Fruit fly (Drosophila melanogaster): Measurements from ENCODE around the gene Ttc1.

Ttc1 gene

dm6 chr3R:16477033-16477432 lies 34.2 kb upstream of the Ttc1 start, which contains the start of gene Gyc89Db:
Gene Gyc89Db, plus strand, starts transcription at chr3R:16477110.
- TF ChIP-seq kay (GFP tag; ENCODE audit: borderline replicate concordance) (no peak), CG1620 (GFP tag; optimal IDR thresholded peaks at IDR 0.05) (no peak), tj (GFP tag; optimal IDR thresholded peaks at IDR 0.05) (no peak), Crg-1 (GFP tag; optimal IDR thresholded peaks at IDR 0.05) (no peak)

- TF ChIP-seq Clk (GFP tag; optimal IDR thresholded peaks at IDR 0.05): no peak
- no peak for TF ChIP-seq ovo (GFP tag; optimal IDR thresholded peaks at IDR 0.05)
- TF ChIP-seq CG5204 (GFP tag; optimal IDR thresholded peaks at IDR 0.05): no peak
- TF ChIP-seq CG12768 (GFP tag; optimal IDR thresholded peaks at IDR 0.05): no peak
- no peak for TF ChIP-seq CG14711 (tag; optimal IDR thresholded peaks at IDR 0.05)
Measured at dm6 chr3R:16476472-16476871, 33.7 kb upstream of the Ttc1 start.

DNA sequence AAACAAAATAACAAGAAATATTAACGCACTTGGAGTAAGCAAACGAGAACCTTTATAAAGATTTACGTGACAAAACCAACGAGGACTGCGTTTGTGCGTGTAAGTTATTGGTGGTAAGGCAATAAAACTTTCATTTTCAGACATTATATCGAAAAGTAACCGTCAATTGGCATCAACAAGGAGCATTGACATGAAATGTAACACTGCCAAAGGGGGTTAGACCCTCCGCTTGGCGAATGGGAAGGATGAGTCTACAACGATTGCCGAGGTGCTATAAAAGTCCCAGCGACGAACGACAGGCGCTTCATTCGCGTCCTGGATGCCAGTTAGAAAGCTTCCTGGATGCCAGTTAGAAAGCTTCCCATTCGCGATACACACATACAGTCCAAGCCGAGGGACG lies 29.5 kb upstream of the Ttc1 start, which contains the start of gene Gyc89Da:
Gene Gyc89Da (plus strand): TSS at position 301 of the 400 bp plus-strand sequence.
- no peak for TF ChIP-seq Hr96 (GFP tag; optimal IDR thresholded peaks at IDR 0.05)
- no peak for TF ChIP-seq pad (GFP tag; optimal IDR thresholded peaks at IDR 0.05)
- TF ChIP-seq CG11617 (GFP tag; optimal IDR thresholded peaks at IDR 0.05): no peak
- no peak for TF ChIP-seq CG12768 (GFP tag; optimal IDR thresholded peaks at IDR 0.05)
- no peak for TF ChIP-seq CG7101 (tag; optimal IDR thresholded peaks at IDR 0.05)
- TF ChIP-seq Mnt (GFP tag; optimal IDR thresholded peaks at IDR 0.05): no peak
- no peak for TF ChIP-seq kay (GFP tag; ENCODE audit: borderline replicate concordance)
- TF ChIP-seq CG33017 (tag; optimal IDR thresholded peaks at IDR 0.05): no peak
- no peak for TF ChIP-seq CG1620 (GFP tag; optimal IDR thresholded peaks at IDR 0.05)
- TF ChIP-seq Clk (GFP tag; optimal IDR thresholded peaks at IDR 0.05): no peak
- TF ChIP-seq cnc (optimal IDR thresholded peaks at IDR 0.05): no peak
- no peak for TF ChIP-seq toe (GFP tag; optimal IDR thresholded peaks at IDR 0.05)
- TF ChIP-seq Crg-1 (GFP tag; optimal IDR thresholded peaks at IDR 0.05): no peak
- TF ChIP-seq CG7045 (GFP tag; optimal IDR thresholded peaks at IDR 0.05): no peak
- TF ChIP-seq CG14711 (tag; optimal IDR thresholded peaks at IDR 0.05): no peak
- TF ChIP-seq CG5204 (GFP tag; optimal IDR thresholded peaks at IDR 0.05): no peak
- TF ChIP-seq tj (GFP tag; optimal IDR thresholded peaks at IDR 0.05): no peak
- TF ChIP-seq ovo (GFP tag; optimal IDR thresholded peaks at IDR 0.05): no peak
- TF ChIP-seq cic (GFP tag; optimal IDR thresholded peaks at IDR 0.05): no peak
- TF ChIP-seq bab1 (GFP tag; optimal IDR thresholded peaks at IDR 0.05): no peak

DNA sequence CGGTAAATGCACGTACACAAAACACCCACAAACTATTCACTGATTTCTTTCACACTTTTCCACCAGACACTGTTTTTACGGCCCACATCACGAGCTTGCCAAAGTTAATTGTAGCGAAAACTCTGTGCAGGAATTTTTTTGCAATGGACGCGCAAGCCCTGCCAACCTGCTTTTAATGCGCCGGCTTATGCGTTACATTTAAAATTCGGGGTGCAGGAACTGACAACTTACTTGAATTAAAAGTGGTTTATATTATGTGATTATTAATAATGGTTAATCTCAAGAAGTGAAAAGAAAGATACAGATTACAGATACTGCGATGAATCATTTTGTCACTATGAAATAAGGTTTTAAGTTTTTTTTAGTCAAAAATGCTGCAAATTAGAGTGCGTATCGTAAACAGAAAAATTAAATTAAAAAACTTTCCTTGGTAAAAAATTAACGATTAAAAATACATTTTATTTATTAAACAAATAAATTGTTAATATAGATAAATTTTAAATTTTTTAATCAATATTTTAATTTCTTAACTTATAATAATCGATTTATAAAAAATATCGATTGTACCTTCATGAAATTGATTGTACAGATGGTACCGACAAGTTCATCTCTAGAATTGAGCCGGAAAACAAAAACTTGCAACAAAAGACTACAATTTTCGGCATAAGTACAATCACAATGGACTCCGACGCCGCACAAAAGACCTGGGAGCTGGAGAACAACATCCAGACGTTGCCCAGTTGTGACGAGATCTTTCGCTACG lies 26.9 kb upstream of the Ttc1 start, which contains the start of the genes CG42232 and CSN5:
Gene CG42232 (minus strand): TSS at position 163 of the 763 bp plus-strand sequence.
Gene CSN5 (plus strand): TSS at position 599 of the 763 bp plus-strand sequence.
- TF ChIP-seq CG33017 (tag; optimal IDR thresholded peaks at IDR 0.05) (no peak), bab1 (GFP tag; optimal IDR thresholded peaks at IDR 0.05) (peak; percentile 48), Hr96 (GFP tag; optimal IDR thresholded peaks at IDR 0.05) (peak; percentile 31), cnc (optimal IDR thresholded peaks at IDR 0.05) (no peak), CG7045 (GFP tag; optimal IDR thresholded peaks at IDR 0.05) (peak; percentile 31), CG11617 (GFP tag; optimal IDR thresholded peaks at IDR 0.05) (peak; percentile 63), toe (GFP tag; optimal IDR thresholded peaks at IDR 0.05) (peak; percentile 68), CG14711 (tag; optimal IDR thresholded peaks at IDR 0.05) (peak; percentile 49), pad (GFP tag; optimal IDR thresholded peaks at IDR 0.05) (peak; percentile 11), kay (GFP tag; ENCODE audit: borderline replicate concordance) (no peak), cic (GFP tag; optimal IDR thresholded peaks at IDR 0.05) (no peak), CG5204 (GFP tag; optimal IDR thresholded peaks at IDR 0.05) (peak; percentile 53), Clk (GFP tag; optimal IDR thresholded peaks at IDR 0.05) (no peak), CG12768 (GFP tag; optimal IDR thresholded peaks at IDR 0.05) (peak; percentile 35), tj (GFP tag; optimal IDR thresholded peaks at IDR 0.05) (peak; percentile 5), CG7101 (tag; optimal IDR thresholded peaks at IDR 0.05) (peak; percentile 34), Mnt (GFP tag; optimal IDR thresholded peaks at IDR 0.05) (no peak), CG1620 (GFP tag; optimal IDR thresholded peaks at IDR 0.05) (peak; percentile 40), Crg-1 (GFP tag; optimal IDR thresholded peaks at IDR 0.05) (no peak), ovo (GFP tag; optimal IDR thresholded peaks at IDR 0.05) (peak; percentile 23)

DNA sequence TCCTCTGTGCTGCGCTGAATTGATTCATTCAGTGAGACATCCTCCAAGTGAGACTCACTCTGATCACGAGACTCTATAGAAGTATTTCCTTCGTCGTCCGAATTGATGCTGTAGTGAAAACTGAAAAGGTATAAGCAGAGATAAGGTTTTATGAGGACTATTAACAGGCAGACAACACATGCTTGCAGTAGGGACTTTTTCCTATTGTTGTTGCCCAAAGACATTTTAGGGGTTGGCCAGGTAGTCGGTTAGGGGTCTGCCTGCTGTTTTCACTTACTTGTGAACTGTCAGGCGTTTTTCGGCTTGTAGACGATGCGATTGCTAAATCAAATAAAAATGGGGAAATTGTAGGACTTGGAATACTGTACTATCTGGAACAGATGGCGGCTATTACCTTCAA lies 25.7 kb upstream of the Ttc1 start:
- TF ChIP-seq CG7101 (tag; optimal IDR thresholded peaks at IDR 0.05) (no peak), cic (GFP tag; optimal IDR thresholded peaks at IDR 0.05) (no peak), bab1 (GFP tag; optimal IDR thresholded peaks at IDR 0.05) (no peak), CG14711 (tag; optimal IDR thresholded peaks at IDR 0.05) (no peak), Mnt (GFP tag; optimal IDR thresholded peaks at IDR 0.05) (no peak), tj (GFP tag; optimal IDR thresholded peaks at IDR 0.05) (no peak), CG5204 (GFP tag; optimal IDR thresholded peaks at IDR 0.05) (no peak)

- no peak for TF ChIP-seq CG7045 (GFP tag; optimal IDR thresholded peaks at IDR 0.05)
Measured at dm6 chr3R:16456607-16457006, 13.8 kb upstream of the Ttc1 start.

- TF ChIP-seq toe (GFP tag; optimal IDR thresholded peaks at IDR 0.05): no peak
- TF ChIP-seq pad (GFP tag; optimal IDR thresholded peaks at IDR 0.05): no peak
- TF ChIP-seq CG11617 (GFP tag; optimal IDR thresholded peaks at IDR 0.05): no peak
- peak; percentile 42 for TF ChIP-seq kay (GFP tag; ENCODE audit: borderline replicate concordance)
Measured at dm6 chr3R:16455875-16456274, 13.1 kb upstream of the Ttc1 start, which contains the start of gene CG14883. Gene CG14883, plus strand, starts transcription at chr3R:16456052.

All from whole organism, adult.